Fruit fly (Drosophila melanogaster) ovary, adult (tissue): ENCODE results near the gene CG3348.

Experiments used
- CG17801 ChIP-seq: fragments of 200-800 bp; optimal IDR thresholded peaks from 2 replicates; lab custom pipeline; 2019; ENCODE audit warnings: missing biosample characterization, mild to moderate bottlenecking, missing genetic modification characterization, moderate library complexity; ENCODE audit not compliant: partially characterized antibody

Gene CG3348

DNA sequence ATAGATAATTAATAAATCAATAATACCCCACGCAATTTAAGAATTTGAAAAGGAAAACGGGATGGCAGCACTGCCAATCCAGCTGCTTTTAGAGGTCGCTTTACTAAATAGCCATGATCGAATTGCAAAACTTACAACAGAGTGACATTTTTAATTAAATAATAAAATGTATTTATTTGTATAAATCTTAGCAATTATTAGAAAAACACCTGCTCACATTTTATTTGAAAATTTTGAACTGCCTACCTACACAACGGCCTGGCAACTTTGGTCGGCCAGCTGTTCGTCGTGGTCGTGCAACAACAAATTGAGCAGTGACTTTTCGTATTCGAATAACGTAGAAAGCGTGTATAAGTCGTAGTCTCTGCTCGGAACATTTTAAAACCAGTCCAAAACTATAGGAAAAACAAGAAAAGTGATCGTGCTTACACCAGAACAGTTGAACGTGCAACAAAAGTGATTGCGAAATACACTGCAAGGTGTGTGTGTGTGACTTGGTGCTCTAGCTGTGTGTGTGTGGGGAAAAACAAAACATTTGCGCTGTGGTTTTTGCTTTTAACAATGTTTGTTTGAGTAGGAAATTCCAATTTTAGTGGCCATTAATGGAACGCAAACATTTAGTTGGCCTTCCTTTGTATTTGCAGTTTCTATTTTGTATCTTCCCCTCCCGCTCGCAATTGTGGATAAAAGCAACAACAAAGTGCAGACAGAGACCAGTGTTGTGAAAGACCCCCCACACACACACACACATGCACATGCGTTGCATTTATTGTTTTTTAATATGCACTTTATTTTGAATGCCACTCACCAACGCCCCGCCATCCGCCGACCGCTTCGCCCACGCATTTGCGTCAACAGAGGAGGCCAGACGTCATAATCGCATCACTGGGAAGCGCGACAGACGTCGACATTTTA is 17.2 kb downstream of the CG3348 start, which contains the start of gene CG5938:
TSS of gene CG5938 (plus strand) at position 262 of the 915 bp plus-strand sequence.
- TF ChIP-seq CG17801 (GFP tag; lab: Kevin White, UChicago) = peak; percentile 1

DNA sequence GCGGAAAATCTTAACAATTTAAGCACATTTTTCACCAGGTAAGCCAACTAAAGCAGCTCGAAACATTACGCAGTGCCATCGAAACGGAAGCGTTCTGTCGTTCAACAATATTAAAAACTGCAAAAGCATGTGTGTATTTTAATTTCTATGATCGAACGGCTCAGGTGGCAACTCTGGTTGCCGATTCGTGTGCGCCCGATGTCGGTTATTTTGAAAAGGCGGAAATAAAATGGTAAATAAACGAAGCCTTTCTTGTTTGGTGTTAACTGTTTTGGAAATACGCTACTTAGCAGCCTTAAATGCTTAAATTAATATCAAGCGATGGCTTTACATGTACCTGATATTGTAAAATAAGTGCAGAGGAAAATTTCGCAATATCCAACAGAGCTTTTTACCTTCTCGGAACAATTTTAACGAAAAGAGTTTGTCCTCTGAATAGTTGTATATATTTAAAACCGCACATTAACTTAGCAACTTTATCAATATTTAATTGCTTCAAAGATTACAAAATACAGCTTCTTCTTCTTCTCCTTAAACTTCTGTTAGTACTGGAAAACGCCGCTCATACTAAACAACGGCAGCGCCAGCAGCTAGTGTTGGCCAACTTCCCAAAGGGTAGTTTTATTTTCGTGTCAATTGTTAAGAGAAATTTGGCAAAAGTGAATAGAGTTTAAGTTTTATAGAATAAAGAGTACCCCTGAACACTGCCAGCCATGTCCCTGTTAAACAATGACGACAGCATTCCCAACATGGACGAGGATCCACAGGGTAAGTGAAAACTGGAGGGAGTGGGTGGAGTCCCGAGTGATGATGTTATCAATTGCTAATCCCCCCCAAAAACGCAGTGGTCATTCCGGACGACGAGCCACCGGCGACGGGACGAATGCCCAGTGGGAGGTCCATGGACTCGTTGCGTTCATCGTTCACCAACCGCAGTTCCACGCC is 18.6 kb downstream of the CG3348 start, which contains the start of gene CG5934:
TSS of gene CG5934 (plus strand) at position 588 of the 945 bp plus-strand sequence.
- TF ChIP-seq CG17801 (GFP tag; lab: Kevin White, UChicago) = no peak

DNA sequence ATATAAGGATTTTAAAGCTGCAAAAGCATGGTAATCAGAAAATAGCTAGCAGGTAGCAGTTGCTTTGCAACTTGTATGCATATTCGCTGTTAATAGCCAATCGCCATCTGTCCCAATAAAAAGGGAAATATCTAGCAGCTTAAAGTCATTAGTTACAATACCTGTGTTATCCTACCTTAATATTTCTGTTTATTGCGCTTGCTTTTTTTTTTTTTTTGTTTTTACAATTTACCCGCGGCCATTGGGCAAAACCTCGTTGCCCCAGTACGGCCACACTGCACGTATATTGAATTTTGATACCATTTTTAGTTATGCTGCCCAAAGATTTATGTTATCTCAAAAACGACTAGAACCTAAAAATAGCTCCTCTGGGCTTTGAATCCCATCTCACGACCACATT is 19.8 kb downstream of the CG3348 start:
- TF ChIP-seq CG17801 (GFP tag; lab: Kevin White, UChicago) = no peak

DNA sequence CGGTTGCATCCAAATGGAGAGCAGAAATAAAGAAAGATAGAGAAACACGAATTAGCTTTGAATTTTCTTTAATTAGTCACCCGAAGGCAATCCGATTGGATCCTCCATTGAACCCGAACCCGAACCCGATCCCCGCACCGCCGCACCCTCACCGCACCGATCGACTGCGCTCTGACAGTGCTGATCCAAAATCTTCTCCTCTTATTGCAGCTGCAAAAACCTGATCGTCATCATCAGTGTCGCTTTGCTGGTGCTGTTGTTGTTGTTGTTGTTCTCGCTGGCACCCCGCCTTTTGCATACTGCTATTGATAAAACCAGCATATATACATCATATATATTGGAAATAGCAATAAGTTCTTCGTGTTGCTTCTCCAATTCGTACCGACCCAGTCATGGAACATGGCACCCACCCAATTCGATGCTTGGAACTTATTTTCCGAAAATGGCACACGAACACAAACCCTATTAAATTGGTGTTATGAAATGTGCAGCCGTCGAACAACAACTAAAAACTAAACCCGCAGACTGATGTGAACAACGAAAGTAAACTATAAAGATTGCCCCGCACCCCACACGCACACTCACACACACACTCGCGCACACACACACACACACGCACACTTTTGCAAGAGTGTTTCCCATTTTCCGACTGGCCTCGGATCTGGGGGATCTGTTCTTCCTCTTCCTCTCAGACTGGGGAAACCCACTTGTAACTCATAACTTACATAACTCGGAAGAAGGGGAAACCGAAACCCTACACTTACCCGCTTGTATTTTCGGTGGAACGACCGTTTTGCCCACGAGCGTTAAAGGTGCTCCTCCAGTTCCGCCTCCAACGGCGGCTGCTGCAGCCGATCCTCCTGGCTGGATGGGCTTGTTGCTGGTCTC is 21.4 kb downstream of the CG3348 start:
- no peak for TF ChIP-seq CG17801 (GFP tag; lab: Kevin White, UChicago)

DNA sequence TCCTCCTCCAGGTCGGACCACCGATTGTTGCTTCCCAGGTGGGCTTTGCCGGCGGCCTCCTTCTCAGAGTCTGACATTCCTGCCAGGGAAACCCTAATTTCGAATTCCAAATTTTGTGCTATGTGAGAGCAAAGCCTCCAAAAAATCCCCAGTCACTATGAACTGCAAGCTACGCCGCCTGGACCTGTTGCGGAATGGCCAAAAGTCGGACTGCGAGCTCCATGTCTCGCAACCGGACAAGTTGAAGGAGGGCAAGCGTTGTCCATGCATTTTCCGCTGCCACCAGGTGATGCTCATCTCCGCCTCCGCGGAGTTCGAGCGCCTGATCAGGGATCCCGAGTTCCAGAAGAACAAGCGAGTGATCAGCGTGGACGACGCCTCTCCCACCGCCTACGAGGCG is 26.7 kb downstream of the CG3348 start, which contains the start of the genes CG14262 and CG14260:
TSS of gene CG14262 (minus strand) at position 101 of the 400 bp plus-strand sequence.
TSS of gene CG14260 (plus strand) at position 128 of the 400 bp plus-strand sequence.
- no peak for TF ChIP-seq CG17801 (GFP tag; lab: Kevin White, UChicago)

DNA sequence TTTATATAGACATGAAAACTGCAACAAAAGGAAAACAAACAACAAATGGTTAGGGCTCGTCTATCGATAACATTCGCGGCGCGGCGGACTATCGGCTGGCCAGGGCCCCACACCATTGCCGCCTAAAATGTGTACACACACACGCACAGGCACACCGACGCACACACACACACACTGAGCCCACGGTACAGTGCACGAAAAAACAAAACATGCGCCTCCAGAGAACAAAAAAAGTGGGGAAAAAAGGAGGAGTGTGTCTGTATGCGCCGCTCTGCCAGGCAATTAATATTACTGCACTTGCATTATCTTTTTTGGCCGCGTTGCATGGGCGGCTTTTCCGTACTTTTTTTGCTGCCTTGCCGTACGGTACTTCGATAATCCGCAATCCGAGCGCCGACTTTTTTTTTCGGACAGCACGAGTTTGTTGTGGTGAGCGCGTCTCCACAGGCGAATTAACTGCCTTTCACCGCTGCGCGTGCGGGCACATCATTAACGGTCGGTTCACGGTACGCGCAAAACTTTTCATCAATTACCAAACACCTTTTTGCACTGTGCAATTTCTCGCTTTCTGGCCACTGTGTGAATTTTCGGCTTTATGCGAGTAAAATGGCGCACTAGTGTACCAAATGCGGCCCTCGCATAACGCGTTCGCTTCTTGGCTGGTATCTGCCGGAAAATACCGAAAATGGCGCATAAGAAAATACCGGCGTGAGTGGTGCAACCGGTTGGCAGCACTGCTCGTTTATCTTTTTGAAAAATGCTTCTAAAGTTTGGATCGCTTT is 28.4 kb downstream of the CG3348 start, which contains the start of gene woc:
TSS of gene woc (minus strand) at position 622 of the 782 bp plus-strand sequence.
- TF ChIP-seq CG17801 (GFP tag; lab: Kevin White, UChicago) = peak; percentile 35

DNA sequence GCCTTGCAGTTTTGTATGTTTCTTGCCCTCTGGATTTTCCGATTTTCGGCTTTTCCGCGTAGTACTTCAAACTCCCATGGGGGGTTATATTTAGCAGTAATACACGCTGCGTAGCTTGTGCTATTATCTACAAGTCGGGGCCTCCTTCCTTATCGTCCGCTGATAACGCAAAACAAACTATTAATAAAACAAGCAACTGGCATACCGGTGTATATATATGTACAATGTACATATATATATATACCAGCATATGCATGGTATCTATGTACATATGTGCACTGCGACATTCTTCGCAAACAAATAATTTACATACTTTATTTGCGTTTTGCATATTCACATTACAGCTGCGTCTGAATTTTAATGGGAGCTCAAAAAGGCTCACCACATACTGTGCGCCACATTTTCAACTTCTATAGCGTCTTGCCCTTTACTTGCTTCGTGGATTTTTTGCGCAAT is 38.1 kb downstream of the CG3348 start:
- TF ChIP-seq CG17801 (GFP tag; lab: Kevin White, UChicago) = no peak

DNA sequence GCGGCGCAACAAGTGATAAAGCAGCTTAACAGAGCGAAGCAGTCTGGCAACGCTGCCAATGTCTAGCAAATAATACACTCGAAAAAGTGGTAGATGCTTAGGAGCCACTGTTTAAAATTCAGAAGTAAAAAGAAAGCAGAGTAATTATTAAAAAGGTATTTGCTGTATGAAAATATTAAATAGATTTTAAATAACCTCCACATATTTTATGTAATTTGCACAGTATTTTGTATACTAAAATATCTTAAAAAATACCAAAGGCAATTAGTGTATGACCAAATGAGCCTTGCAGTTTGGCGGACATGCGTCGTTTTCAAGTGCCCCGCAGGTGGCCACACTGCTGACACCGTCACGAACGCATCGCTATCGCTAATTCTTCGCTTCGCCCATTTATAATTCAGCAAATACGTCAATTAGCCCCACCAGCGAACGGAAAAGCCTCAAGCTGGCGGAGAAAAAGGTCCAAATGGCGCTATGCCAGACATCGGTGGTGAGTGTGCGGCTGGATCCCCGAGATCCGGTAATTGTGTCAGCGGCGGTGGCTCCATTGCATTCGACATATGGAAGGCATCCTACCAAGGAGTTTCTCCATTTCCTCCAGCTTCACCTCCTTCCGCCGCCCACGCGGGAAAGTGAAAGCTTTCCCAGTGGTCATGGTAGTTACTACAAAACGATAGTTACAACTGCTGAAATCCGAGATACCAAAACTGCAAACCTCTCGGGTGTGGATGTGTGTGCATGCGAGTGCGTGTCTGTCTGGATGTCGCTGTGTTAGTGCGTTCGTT is 38.7 kb downstream of the CG3348 start, which contains the start of gene pll:
TSS of gene pll (minus strand) at position 47 of the 785 bp plus-strand sequence.
- peak; percentile 82 for TF ChIP-seq CG17801 (GFP tag; lab: Kevin White, UChicago)

DNA sequence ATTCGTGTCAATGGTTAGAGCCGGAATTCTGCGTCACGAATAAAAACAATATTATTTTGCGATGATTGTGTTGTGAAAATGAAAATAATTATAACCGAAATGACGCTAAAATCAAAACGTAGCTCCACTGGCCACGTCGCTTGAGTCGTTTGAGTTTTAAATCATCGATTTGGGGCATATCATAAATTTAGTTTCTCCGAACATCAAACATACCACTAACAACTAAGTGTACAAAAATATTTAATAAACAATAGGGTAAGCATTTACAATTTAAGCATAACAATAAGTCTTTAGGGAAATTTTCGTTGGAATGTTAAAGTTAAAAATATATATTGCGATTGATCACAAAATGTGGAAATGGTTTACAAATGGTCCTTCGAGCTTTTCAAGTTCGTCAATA is 41.1 kb downstream of the CG3348 start, which contains the start of the genes TTLL6B and TfIIA-L:
TSS of gene TTLL6B (minus strand) at position 101 of the 400 bp plus-strand sequence.
TSS of gene TfIIA-L (plus strand) at position 206 of the 400 bp plus-strand sequence.
- no peak for TF ChIP-seq CG17801 (GFP tag; lab: Kevin White, UChicago)

DNA sequence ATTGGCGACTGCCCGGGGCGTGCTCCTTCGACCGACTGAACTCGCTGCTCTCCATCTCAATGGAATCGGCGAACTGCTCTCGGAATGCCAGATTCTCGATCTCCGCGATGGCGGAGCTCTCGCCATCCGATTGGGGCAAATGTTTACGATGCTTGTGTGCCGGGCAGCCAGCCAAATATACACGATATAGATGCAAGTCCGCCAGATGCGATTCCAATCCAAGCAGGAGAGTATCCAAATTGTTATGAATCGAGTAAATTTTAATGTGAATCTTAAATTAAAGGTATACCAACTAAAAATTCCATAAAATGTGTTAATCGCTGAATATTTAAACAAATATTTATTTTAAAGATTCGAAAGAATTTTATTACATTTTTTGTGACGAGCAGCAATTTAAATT is 44.1 kb downstream of the CG3348 start, which contains the start of gene CG5984:
TSS of gene CG5984 (minus strand) at position 101 of the 400 bp plus-strand sequence.
- TF ChIP-seq CG17801 (GFP tag; lab: Kevin White, UChicago) = no peak

DNA sequence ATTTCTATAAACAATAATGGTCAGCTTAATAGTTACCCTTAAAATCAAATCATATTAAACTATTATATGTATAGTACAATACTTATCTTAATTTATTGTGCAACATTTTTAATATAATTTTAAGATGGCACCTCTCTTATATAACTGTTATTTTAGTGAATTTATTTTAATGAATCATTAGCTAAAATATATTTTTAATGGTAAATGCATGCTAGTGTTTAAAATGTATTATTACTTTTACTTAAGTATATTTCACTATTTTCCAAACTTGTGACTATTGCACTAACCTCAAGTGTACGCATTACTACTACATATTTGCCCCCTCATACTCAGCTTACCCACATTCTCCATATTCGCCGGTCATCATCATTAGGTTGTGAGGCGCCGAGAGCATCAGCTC is 45.7 kb downstream of the CG3348 start:
- TF ChIP-seq CG17801 (GFP tag; lab: Kevin White, UChicago) = peak; percentile 89

DNA sequence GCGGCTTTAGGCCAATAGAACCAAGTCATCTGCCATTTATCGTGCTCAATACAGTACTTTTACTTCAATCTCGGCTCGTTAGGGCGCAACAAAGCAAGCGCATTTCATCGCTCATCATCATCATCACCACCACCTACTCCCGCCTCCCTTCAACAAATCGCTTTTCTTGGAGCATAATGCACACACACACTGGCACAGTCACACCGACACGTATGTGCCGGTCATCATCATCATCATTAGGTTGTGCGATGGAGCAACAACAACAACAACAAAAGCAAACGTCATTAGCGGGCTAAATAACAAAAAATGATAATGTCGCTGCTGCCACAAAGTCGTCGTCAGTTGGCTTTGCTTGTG is 46.6 kb downstream of the CG3348 start:
- no peak for TF ChIP-seq CG17801 (GFP tag; lab: Kevin White, UChicago)
